Worm (Caenorhabditis elegans) whole organism, dauer: ENCODE data around the gene pri-1.

Experiments
- unc-62 ChIP-seq: sonication (generic microtip); optimal IDR thresholded peaks from 2 replicates; lab custom pipeline; 2017; ENCODE audit warnings: missing biosample characterization, missing genetic modification reagents, missing genetic modification characterization

The pri-1 gene

ce11 chrIII:9590212-9590611 is 23.9 kb downstream of the pri-1 start:
- TF ChIP-seq unc-62: no peak

DNA sequence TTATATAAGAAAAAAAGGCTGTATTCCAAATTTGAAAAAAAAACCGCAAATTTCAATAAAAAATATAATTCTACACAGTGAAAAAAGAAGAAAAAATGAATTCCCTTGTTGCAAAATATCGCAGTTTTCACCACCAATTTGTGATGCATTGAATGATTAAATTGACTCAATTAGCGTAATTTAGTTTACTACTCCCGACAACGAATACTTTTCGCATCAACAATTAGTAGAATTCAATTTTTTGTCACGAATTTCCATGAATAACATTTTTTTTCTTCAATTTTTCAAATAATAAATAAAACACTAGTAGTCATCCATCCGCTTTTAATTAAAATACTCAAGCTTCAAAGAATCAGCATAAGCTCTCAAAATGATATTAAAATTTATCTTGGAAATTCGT is 28.8 kb downstream of the pri-1 start:
- no peak for TF ChIP-seq unc-62

DNA sequence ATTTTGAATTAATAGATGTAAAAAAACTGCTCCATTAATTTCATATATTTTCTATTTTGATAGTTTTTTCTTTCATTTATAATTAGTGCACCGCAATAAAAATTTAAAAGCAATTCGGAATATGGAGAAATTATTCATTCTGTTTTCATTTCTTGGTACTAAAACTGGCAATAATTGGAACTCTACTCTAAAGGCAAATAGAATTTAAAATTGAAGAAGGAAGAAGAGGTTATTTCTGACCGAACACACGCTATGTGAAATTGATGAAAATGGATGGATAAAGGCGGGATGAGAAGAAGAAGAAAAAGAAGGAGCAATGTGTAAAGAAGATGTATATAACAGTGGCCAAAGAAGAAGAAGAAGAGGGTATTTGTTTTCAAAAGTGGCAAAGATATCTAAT is 30.9 kb downstream of the pri-1 start:
- TF ChIP-seq unc-62: no peak

ce11 chrIII:9582240-9582639 is 31.8 kb downstream of the pri-1 start, which contains the start of gene C48B4.3:
Gene C48B4.3 (minus strand): TSS chrIII:9582388.
- TF ChIP-seq unc-62: no peak

DNA sequence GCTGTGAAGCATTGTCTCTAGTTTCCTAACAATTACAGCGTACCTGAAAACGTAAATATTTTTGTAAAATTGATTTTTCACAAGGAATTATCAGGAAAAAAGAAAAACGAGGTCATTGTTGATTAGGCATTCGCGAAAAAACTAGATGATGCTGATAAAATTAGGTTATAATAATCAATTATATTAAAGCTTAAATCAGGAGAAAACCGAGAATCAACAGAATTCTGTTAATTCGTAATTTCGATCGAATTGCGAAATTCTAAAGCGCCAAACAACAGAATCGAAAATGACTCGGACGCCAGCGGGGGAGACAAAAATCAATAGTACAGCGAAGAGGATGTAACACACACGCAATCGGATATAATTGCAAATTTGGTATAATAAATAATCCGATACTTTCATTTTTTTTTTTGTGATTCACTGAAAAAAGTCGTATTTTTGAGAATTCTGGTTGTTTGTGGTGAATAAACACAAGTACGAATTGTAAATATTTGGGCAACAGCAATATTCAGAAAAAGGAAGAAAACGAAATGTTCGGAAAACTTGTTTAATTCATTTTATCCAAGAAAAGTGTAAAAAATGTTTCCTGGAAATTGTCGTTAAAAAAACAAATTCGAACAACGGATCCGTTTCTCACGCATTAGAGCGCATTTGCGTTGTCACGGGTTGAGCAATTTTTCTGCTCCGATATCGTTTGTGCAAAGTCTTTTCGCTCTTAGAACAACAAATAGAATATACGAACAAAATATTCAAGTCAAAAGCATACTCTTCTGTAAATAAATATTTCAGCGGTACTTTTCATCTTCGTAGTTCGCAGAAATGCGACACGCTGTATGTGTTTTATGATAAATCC is 33.8 kb downstream of the pri-1 start, which contains the start of gene ced-7:
Gene ced-7, minus strand, starts transcription at position 51 of the 853 bp plus-strand sequence.
- TF ChIP-seq unc-62: no peak

DNA sequence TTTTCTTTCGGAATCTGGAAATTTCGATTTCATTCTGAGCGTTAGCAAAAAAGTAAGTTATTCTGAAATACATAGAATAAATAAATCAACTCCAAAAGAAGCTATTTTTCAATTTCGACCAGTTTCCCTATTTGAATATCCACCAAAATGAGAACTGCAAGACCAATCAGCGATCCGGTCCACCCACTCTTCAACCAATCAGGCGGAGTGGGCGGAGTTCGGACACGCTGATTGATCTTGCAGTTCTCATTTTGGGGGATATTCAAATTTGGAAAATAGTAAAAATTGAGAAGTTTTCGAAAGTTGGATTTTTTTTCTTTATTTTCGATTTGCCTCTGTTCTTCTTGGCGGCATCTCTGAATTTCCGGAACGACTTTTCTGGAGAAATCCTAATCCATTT is 43.2 kb downstream of the pri-1 start:
- no peak for TF ChIP-seq unc-62

DNA sequence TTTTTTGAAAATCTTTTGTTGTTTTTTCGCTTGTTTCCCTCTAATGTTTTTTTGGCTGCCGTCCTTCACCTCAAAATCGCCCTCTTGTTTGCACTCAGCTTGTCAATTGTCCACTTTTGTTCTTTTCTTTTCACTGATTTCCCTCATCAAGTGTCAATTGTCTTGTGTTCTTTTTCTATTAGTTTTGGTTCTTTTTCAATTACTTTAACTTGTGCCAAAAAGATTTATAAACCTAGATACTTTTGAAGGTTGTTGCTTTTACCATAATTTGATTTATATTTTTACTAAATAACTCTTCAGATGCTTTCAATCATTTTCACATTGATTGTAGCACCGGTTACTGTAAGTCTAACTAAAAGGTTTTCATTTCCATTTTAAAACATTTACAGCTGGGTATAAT is 45.6 kb downstream of the pri-1 start, which contains the start of gene C48B4.13:
Gene C48B4.13, plus strand, starts transcription at position 301 of the 400 bp plus-strand sequence.
- no peak for TF ChIP-seq unc-62

DNA sequence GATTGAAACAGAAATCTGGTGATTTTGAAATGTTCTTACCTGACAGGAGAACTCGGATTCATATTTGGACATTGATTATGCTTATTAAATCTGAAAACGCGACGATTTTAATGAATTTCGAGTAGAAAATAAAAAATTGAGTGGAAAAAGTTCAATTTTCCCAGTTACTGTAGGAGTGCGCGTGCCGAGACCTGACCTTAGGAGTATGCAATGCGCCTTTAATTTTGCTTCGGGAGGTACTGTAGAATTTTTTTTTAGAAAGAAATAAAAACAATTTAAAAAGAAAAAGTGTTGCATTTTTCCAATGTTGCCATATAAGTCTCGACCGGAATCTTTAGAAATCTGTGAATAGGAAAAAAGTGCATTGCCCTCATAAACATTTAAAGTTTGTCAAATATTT is 48.1 kb downstream of the pri-1 start, which contains the start of gene C48B4.11:
Gene C48B4.11, minus strand, starts transcription at position 143 of the 400 bp plus-strand sequence.
- TF ChIP-seq unc-62: no peak

- no peak for TF ChIP-seq unc-62
These were observed 49.7 kb downstream of the pri-1 start, which contains the start of gene C48B4.10 for ce11 chrIII:9564410-9564809. Gene C48B4.10 (minus strand): TSS chrIII:9564510.

DNA sequence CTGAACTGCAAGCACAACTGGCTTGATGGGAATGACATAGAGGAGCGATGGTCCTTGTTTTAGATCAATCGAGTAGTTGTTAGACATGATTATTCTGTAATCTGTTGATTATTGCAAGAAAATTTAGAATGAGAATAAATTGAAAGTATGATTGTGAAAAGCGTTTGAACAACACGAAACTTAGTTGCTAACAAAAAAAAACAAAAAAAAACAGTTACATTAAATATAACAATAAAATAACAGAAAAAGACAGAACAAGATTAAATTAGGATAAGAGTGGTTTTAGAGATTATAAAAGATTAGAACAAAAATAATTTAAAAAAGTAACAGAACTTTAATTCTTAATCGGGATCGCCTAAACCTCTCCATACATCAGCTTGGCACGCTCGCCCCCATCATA is 50.8 kb downstream of the pri-1 start, which contains the start of gene C48B4.9:
Gene C48B4.9, minus strand, starts transcription at position 101 of the 400 bp plus-strand sequence.
- TF ChIP-seq unc-62: no peak
